Fruit fly (Drosophila melanogaster): ENCODE results near the gene CG18641.

Gene CG18641

DNA sequence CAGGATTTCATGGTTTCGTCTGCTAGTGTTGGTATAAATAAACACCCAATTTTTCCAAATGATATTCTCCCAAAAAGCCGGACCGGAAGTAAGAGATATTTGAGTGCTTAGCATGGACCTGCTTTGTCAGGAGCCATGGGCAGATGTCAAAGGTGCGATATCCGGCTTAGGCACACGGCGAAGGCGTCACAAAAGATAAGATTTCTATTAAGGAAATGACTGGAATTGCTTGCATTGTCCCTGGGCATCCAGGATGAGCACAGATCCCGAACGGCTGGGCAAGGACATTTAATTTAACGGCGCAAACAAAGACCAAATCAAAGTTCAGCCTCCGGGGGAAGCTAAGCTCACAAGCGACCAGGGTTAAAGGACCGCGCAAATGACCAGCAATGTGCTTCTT is 29.4 kb downstream of the CG18641 start, which contains the start of gene CG3557:
CG3557 (minus strand) TSS at position 101 of the 400 bp plus-strand sequence.
- no peak for TF ChIP-seq tap (tag; optimal IDR thresholded peaks at IDR 0.05)
- no peak for TF ChIP-seq pum (GFP tag; optimal IDR thresholded peaks at IDR 0.05)
- TF ChIP-seq CG8359 (GFP tag; optimal IDR thresholded peaks at IDR 0.05; ENCODE audit: borderline replicate concordance): no peak
- TF ChIP-seq CG10431 (GFP tag; optimal IDR thresholded peaks at IDR 0.05): no peak
- TF ChIP-seq CG15269 (tag; optimal IDR thresholded peaks at IDR 0.05): no peak
- TF ChIP-seq knrl (GFP tag; IDR thresholded peaks at IDR 0.05; ENCODE audit: partially characterized antibody): no peak
- TF ChIP-seq Dfd (GFP tag; optimal IDR thresholded peaks at IDR 0.05): no peak
- no peak for TF ChIP-seq ken (GFP tag; IDR thresholded peaks at IDR 0.05)
- no peak for TF ChIP-seq nerfin-2 (GFP tag; IDR thresholded peaks at IDR 0.05; ENCODE audit: partially characterized antibody)
- TF ChIP-seq CG3838 (GFP tag; optimal IDR thresholded peaks at IDR 0.05): no peak
- TF ChIP-seq Antp (GFP tag; optimal IDR thresholded peaks at IDR 0.05): no peak
- TF ChIP-seq fd96Cb (tag; optimal IDR thresholded peaks at IDR 0.05): no peak
- no peak for TF ChIP-seq CG10462 (GFP tag; optimal IDR thresholded peaks at IDR 0.05)
- TF ChIP-seq sim (GFP tag; IDR thresholded peaks at IDR 0.05): no peak
- no peak for TF ChIP-seq CG18011 (GFP tag; optimal IDR thresholded peaks at IDR 0.05)
- no peak for TF ChIP-seq ERR (GFP tag; optimal IDR thresholded peaks at IDR 0.05)

DNA sequence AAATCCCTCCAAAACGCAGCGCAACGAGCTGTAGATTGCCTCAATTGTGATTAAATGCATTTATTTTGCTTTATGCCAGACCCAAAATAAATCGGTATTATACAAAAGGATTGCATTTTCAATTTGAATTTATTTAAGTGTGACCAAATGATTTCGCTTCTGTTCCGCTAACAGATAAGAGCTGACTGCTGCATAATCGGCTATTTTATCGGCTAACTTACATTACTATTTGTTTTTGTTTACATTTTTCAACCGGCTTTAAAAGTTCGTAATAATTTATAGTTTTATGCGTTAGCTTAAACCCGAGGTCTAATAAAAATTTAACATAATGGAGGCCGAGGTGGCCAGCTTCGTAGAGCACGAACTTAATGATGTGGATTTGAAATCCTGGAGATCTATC is 32.2 kb downstream of the CG18641 start, which contains the start of gene PIG-Wa:
PIG-Wa (plus strand) TSS at position 232 of the 400 bp plus-strand sequence.
- TF ChIP-seq fd3F (GFP tag; optimal IDR thresholded peaks at IDR 0.05) (no peak), Dp (GFP tag; optimal IDR thresholded peaks at IDR 0.05) (peak; percentile 91), ara (GFP tag; IDR thresholded peaks at IDR 0.05) (no peak), otp (GFP tag; IDR thresholded peaks at IDR 0.05) (no peak), nau (GFP tag; optimal IDR thresholded peaks at IDR 0.05) (no peak), CG6791 (GFP tag; IDR thresholded peaks at IDR 0.05; ENCODE audit: partially characterized antibody) (peak; percentile 62; the same call in 1 of the 3 replicates), peb (GFP tag; IDR thresholded peaks at IDR 0.05) (no peak), Poxn (GFP tag; IDR thresholded peaks at IDR 0.05) (no peak), wek (GFP tag; optimal IDR thresholded peaks at IDR 0.05) (peak; percentile 34), Mrtf (GFP tag; IDR thresholded peaks at IDR 0.05) (no peak), rib (GFP tag; IDR thresholded peaks at IDR 0.05) (no peak), scrt (GFP tag; optimal IDR thresholded peaks at IDR 0.05) (no peak), p53 (GFP tag; optimal IDR thresholded peaks at IDR 0.05) (no peak), ci (GFP tag; IDR thresholded peaks at IDR 0.05) (no peak; the same call in 2 of the 3 replicates), CG14710 (tag; optimal IDR thresholded peaks at IDR 0.05) (no peak), repo (GFP tag; optimal IDR thresholded peaks at IDR 0.05) (no peak), ems (GFP tag; optimal IDR thresholded peaks at IDR 0.05) (no peak), danr (GFP tag; IDR thresholded peaks at IDR 0.05) (no peak), CG4360 (GFP tag; IDR thresholded peaks at IDR 0.05) (no peak), gro (GFP tag; optimal IDR thresholded peaks at IDR 0.05) (no peak), CG8089 (GFP tag; optimal IDR thresholded peaks at IDR 0.05) (no peak), CG11504 (tag; optimal IDR thresholded peaks at IDR 0.05) (peak; percentile 13), slp2 (GFP tag; optimal IDR thresholded peaks at IDR 0.05) (no peak), CG4328 (GFP tag; optimal IDR thresholded peaks at IDR 0.05) (no peak), Dll (GFP tag; IDR thresholded peaks at IDR 0.05; ENCODE audit: partially characterized antibody) (0 out of 4 replicates have a peak, but pooled peaks have one; percentile 17), Fer2 (tag; optimal IDR thresholded peaks at IDR 0.05) (no peak), ato (GFP tag; IDR thresholded peaks at IDR 0.05; ENCODE audit: partially characterized antibody) (no peak), fd96Cb (tag; optimal IDR thresholded peaks at IDR 0.05) (no peak), her (GFP tag; optimal IDR thresholded peaks at IDR 0.05) (no peak), Dfd (GFP tag; optimal IDR thresholded peaks at IDR 0.05) (no peak), CG5180 (GFP tag; optimal IDR thresholded peaks at IDR 0.05) (no peak), CHES-1-like (GFP tag; optimal IDR thresholded peaks at IDR 0.05) (peak; percentile 7), sc (optimal IDR thresholded peaks at IDR 0.05) (no peak), sc (GFP tag; optimal IDR thresholded peaks at IDR 0.05) (no peak), Med (GFP tag) (peak; percentile 84), sob (GFP tag; IDR thresholded peaks at IDR 0.05) (no peak; the same call in 1 of the 2 replicates), MESR4 (GFP tag; optimal IDR thresholded peaks at IDR 0.05) (no peak)

All from whole organism, embryonic.